Worm (Caenorhabditis elegans): ENCODE measurements around the gene C49G7.7.

C49G7.7 gene

ce11 chrV:4016780-4017179 is 17.5 kb upstream of the C49G7.7 start, which contains the start of gene srw-89:
Gene srw-89 (plus strand): TSS chrV:4017080.
- TF ChIP-seq ets-4 (tag; optimal IDR thresholded peaks at IDR 0.05), result no peak
- no peak for TF ChIP-seq sox-4 (tag; optimal IDR thresholded peaks at IDR 0.05)
- TF ChIP-seq ceh-48 (tag; optimal IDR thresholded peaks at IDR 0.05), result no peak
- TF ChIP-seq ceh-45 (GFP tag; IDR thresholded peaks at IDR 0.05), result no peak
- no peak for TF ChIP-seq ceh-34 (tag; optimal IDR thresholded peaks at IDR 0.05)
- TF ChIP-seq sox-2 (GFP tag; IDR thresholded peaks at IDR 0.05), result no peak
- no peak for TF ChIP-seq tbx-7 (tag; optimal IDR thresholded peaks at IDR 0.05)
- no peak for TF ChIP-seq eyg-1 (tag; optimal IDR thresholded peaks at IDR 0.05)
- TF ChIP-seq ceh-31 (tag; optimal IDR thresholded peaks at IDR 0.05), result no peak
- TF ChIP-seq ceh-22 (tag; optimal IDR thresholded peaks at IDR 0.05), result no peak
- no peak for TF ChIP-seq fkh-10 (GFP tag; optimal IDR thresholded peaks at IDR 0.05)
- no peak for TF ChIP-seq ceh-24 (tag; optimal IDR thresholded peaks at IDR 0.05)
- TF ChIP-seq ceh-6 (GFP tag; optimal IDR thresholded peaks at IDR 0.05), result no peak
- no peak for TF ChIP-seq elt-4 (tag; optimal IDR thresholded peaks at IDR 0.05)
- no peak for TF ChIP-seq pqm-1 (tag; optimal IDR thresholded peaks at IDR 0.05)
- no peak for TF ChIP-seq pros-1 (tag; optimal IDR thresholded peaks at IDR 0.05)
- TF ChIP-seq ceh-30 (tag; optimal IDR thresholded peaks at IDR 0.05), result no peak

ce11 chrV:4018591-4018990 is 15.7 kb upstream of the C49G7.7 start:
- no peak for TF ChIP-seq hlh-6 (tag; optimal IDR thresholded peaks at IDR 0.05)
- no peak for TF ChIP-seq unc-86 (tag; optimal IDR thresholded peaks at IDR 0.05)
- no peak for TF ChIP-seq hlh-8 (tag; optimal IDR thresholded peaks at IDR 0.05)
- no peak for TF ChIP-seq pax-1 (tag; optimal IDR thresholded peaks at IDR 0.05)
- no peak for TF ChIP-seq pha-2 (tag; optimal IDR thresholded peaks at IDR 0.05)
- no peak for TF ChIP-seq ceh-48 (tag; optimal IDR thresholded peaks at IDR 0.05)
- TF ChIP-seq nfya-1 (tag; optimal IDR thresholded peaks at IDR 0.05), result no peak
- no peak for TF ChIP-seq syd-9 (tag; optimal IDR thresholded peaks at IDR 0.05)

ce11 chrV:4019188-4019587 is 15.1 kb upstream of the C49G7.7 start, which contains the start of gene K09D9.3:
Gene K09D9.3 (plus strand): TSS chrV:4019488.
- no peak for TF ChIP-seq ceh-34 (tag; optimal IDR thresholded peaks at IDR 0.05)
- TF ChIP-seq ztf-16 (tag; optimal IDR thresholded peaks at IDR 0.05), result no peak

ce11 chrV:4021776-4022175 is 12.5 kb upstream of the C49G7.7 start, which contains the start of gene K09D9.14:
Gene K09D9.14 (minus strand): TSS chrV:4021876.
- no peak for TF ChIP-seq hlh-8 (tag; optimal IDR thresholded peaks at IDR 0.05)
- TF ChIP-seq fax-1 (tag; optimal IDR thresholded peaks at IDR 0.05), result no peak
- TF ChIP-seq pha-4 (tag; optimal IDR thresholded peaks at IDR 0.05), result no peak
- no peak for TF ChIP-seq K02D7.2 (tag; optimal IDR thresholded peaks at IDR 0.05)
- no peak for TF ChIP-seq pqm-1 (tag; optimal IDR thresholded peaks at IDR 0.05)
- TF ChIP-seq ttx-3 (tag; optimal IDR thresholded peaks at IDR 0.05), result no peak
- TF ChIP-seq ahr-1 (tag; optimal IDR thresholded peaks at IDR 0.05), result no peak
- no peak for TF ChIP-seq madf-2 (tag; optimal IDR thresholded peaks at IDR 0.05)
- no peak for TF ChIP-seq unc-3 (GFP tag; conservative IDR thresholded peaks at IDR 0.05)
- TF ChIP-seq unc-3 (tag; optimal IDR thresholded peaks at IDR 0.05), result no peak
- TF ChIP-seq ceh-19 (GFP tag; optimal IDR thresholded peaks at IDR 0.05), result no peak

- no peak for TF ChIP-seq che-1 (tag; optimal IDR thresholded peaks at IDR 0.05)
- no peak for TF ChIP-seq F13H6.1 (tag; optimal IDR thresholded peaks at IDR 0.05)
- no peak for TF ChIP-seq fkh-6 (tag; optimal IDR thresholded peaks at IDR 0.05)
- no peak for TF ChIP-seq elt-2 (tag; optimal IDR thresholded peaks at IDR 0.05)
- TF ChIP-seq ceh-30 (tag; optimal IDR thresholded peaks at IDR 0.05), result no peak
- TF ChIP-seq fkh-10 (GFP tag; optimal IDR thresholded peaks at IDR 0.05), result no peak
These were observed 12.0 kb upstream of the C49G7.7 start, which contains the start of gene cyp-35A3 for ce11 chrV:4022309-4022708. Gene cyp-35A3 (plus strand): TSS chrV:4022609.

All from whole organism, late embryonic.